Fruit fly (Drosophila melanogaster) whole organism, prepupa: ENCODE results near the gene lilli.
A peak's percentile ranks its signal among the peaks of the same experiment; 100 is the strongest.

Source experiments
- CG10631 ChIP-seq: fragments of 200-800 bp; sonication (Bioruptor generic); optimal IDR thresholded peaks from 2 replicates; lab custom pipeline; 2016; ENCODE audit warnings: missing biosample characterization, missing genetic modification characterization
- CG10669 ChIP-seq: fragments of 200-800 bp; sonication (Bioruptor generic); optimal IDR thresholded peaks from 3 replicates; lab custom pipeline; 2018; ENCODE audit warnings: missing biosample characterization, mild to moderate bottlenecking, missing genetic modification characterization, moderate library complexity
- CG11294 ChIP-seq: fragments of 200-800 bp; sonication (Bioruptor generic); IDR thresholded peaks from 2 replicates; pipeline ENCODE4 v1.3.6; 2022; ENCODE audit warnings: missing biosample characterization, missing genetic modification characterization
- CG11902 ChIP-seq: fragments of 200-800 bp; sonication (Bioruptor generic); optimal IDR thresholded peaks from 3 replicates; lab custom pipeline; 2016; ENCODE audit warnings: missing biosample characterization, missing genetic modification characterization
- CG15336 ChIP-seq: fragments of 200-800 bp; sonication (Bioruptor generic); IDR thresholded peaks from 2 replicates; pipeline ENCODE4 v1.3.6; 2022; ENCODE audit warnings: missing biosample characterization, missing genetic modification characterization
- CG32006 ChIP-seq: fragments of 200-800 bp; sonication (Bioruptor generic); optimal IDR thresholded peaks from 3 replicates; lab custom pipeline; 2017; ENCODE audit warnings: missing biosample characterization, mild to moderate bottlenecking, missing genetic modification characterization
- CG34406 ChIP-seq: fragments of 200-800 bp; sonication (Bioruptor generic); optimal IDR thresholded peaks from 3 replicates; lab custom pipeline; 2016; ENCODE audit warnings: missing biosample characterization, missing genetic modification characterization
- CG3919 ChIP-seq: fragments of 200-800 bp; sonication (Bioruptor generic); optimal IDR thresholded peaks from 3 replicates; lab custom pipeline; 2016; ENCODE audit warnings: missing biosample characterization, missing genetic modification characterization
- CG4318 ChIP-seq: fragments of 200-800 bp; sonication (Bioruptor generic); optimal IDR thresholded peaks from 3 replicates; lab custom pipeline; 2017; ENCODE audit warnings: missing biosample characterization, mild to moderate bottlenecking, missing genetic modification characterization
- CG6163 ChIP-seq: fragments of 200-800 bp; sonication (Bioruptor generic); IDR thresholded peaks from 3 replicates; pipeline ENCODE4 v1.3.6; 2022; ENCODE audit warnings: missing biosample characterization, missing genetic modification characterization
- CG6792 ChIP-seq: fragments of 200-800 bp; sonication (Bioruptor generic); optimal IDR thresholded peaks from 3 replicates; lab custom pipeline; 2016; ENCODE audit warnings: missing biosample characterization, missing genetic modification characterization
- CG6808 ChIP-seq: fragments of 200-800 bp; sonication (Bioruptor generic); optimal IDR thresholded peaks from 3 replicates; lab custom pipeline; 2017; ENCODE audit warnings: missing biosample characterization, missing genetic modification characterization, mild to moderate bottlenecking, moderate library complexity, missing genetic modification reagents
- CG7368 ChIP-seq: fragments of 200-800 bp; sonication (Bioruptor generic); optimal IDR thresholded peaks from 3 replicates; lab custom pipeline; 2016; ENCODE audit warnings: missing biosample characterization, missing genetic modification characterization
- CG8319 ChIP-seq: fragments of 200-800 bp; sonication (Bioruptor generic); optimal IDR thresholded peaks from 3 replicates; lab custom pipeline; 2016; ENCODE audit warnings: missing biosample characterization, missing genetic modification characterization
- Eip75B ChIP-seq: fragments of 200-800 bp; sonication (Bioruptor generic); optimal IDR thresholded peaks from 3 replicates; lab custom pipeline; 2016; ENCODE audit warnings: missing biosample characterization, missing genetic modification characterization
- Eip78C ChIP-seq: fragments of 200-800 bp; sonication (Bioruptor generic); peaks from one replicate; lab custom pipeline; 2016; ENCODE audit warnings: missing biosample characterization, missing genetic modification characterization
- Eip93F ChIP-seq: fragments of 200-800 bp; sonication (Bioruptor generic); optimal IDR thresholded peaks from 2 replicates; lab custom pipeline; 2016; ENCODE audit warnings: missing biosample characterization, mild to moderate bottlenecking, missing genetic modification characterization
- Gug ChIP-seq: fragments of 200-800 bp; sonication (Bioruptor generic); IDR thresholded peaks from 2 replicates; pipeline ENCODE4 v1.3.6; 2022; ENCODE audit warnings: missing biosample characterization, missing genetic modification characterization
- Hr39 ChIP-seq: fragments of 200-800 bp; sonication (Bioruptor generic); optimal IDR thresholded peaks from 2 replicates; lab custom pipeline; 2016; ENCODE audit warnings: missing biosample characterization, missing genetic modification characterization
- Hr4 ChIP-seq: fragments of 200-800 bp; sonication (Bioruptor generic); optimal IDR thresholded peaks from 3 replicates; lab custom pipeline; 2016; ENCODE audit warnings: missing biosample characterization, missing genetic modification characterization
- Lpt ChIP-seq: fragments of 200-800 bp; sonication (Bioruptor generic); optimal IDR thresholded peaks from 3 replicates; lab custom pipeline; 2016; ENCODE audit warnings: missing biosample characterization, missing genetic modification characterization
- Met ChIP-seq: fragments of 200-800 bp; sonication (Bioruptor generic); optimal IDR thresholded peaks from 3 replicates; lab custom pipeline; 2016; ENCODE audit warnings: missing biosample characterization, missing genetic modification characterization
- Sox14 ChIP-seq: fragments of 200-800 bp; sonication (Bioruptor generic); optimal IDR thresholded peaks from 3 replicates; lab custom pipeline; 2016; ENCODE audit warnings: missing biosample characterization, missing genetic modification characterization
- Sox15 ChIP-seq: fragments of 200-800 bp; sonication (Bioruptor generic); optimal IDR thresholded peaks from 3 replicates; lab custom pipeline; 2016; ENCODE audit warnings: missing biosample characterization, missing genetic modification characterization
- cyc ChIP-seq: fragments of 200-800 bp; sonication (Bioruptor generic); optimal IDR thresholded peaks from 3 replicates; lab custom pipeline; 2016; ENCODE audit warnings: missing biosample characterization, missing genetic modification characterization
- dsx ChIP-seq: fragments of 200-800 bp; optimal IDR thresholded peaks from 3 replicates; lab custom pipeline; 2019; ENCODE audit warnings: missing biosample characterization, mild to moderate bottlenecking, missing genetic modification characterization, moderate library complexity; ENCODE audit not compliant: poor library complexity, severe bottlenecking
- eg ChIP-seq: fragments of 200-800 bp; sonication (Bioruptor generic); IDR thresholded peaks from 3 replicates; pipeline ENCODE4 v1.3.6; 2022; ENCODE audit warnings: missing biosample characterization, missing genetic modification characterization
- esn ChIP-seq: fragments of 200-800 bp; sonication (Bioruptor generic); optimal IDR thresholded peaks from 2 replicates; lab custom pipeline; 2016; ENCODE audit warnings: missing biosample characterization, mild to moderate bottlenecking, missing genetic modification characterization, moderate library complexity
- fd85E ChIP-seq: fragments of 200-800 bp; sonication (Bioruptor generic); optimal IDR thresholded peaks from 3 replicates; lab custom pipeline; 2016; ENCODE audit warnings: missing biosample characterization, missing genetic modification characterization
- fkh ChIP-seq: fragments of 200-800 bp; sonication (Bioruptor generic); optimal IDR thresholded peaks from 3 replicates; lab custom pipeline; 2017; ENCODE audit warnings: missing biosample characterization, mild to moderate bottlenecking, missing genetic modification characterization, moderate library complexity
- lz ChIP-seq: fragments of 200-800 bp; sonication (Bioruptor generic); optimal IDR thresholded peaks from 3 replicates; lab custom pipeline; 2016; ENCODE audit warnings: missing biosample characterization, missing genetic modification characterization
- net ChIP-seq: fragments of 200-800 bp; sonication (Bioruptor generic); optimal IDR thresholded peaks from 3 replicates; lab custom pipeline; 2016; ENCODE audit warnings: missing biosample characterization, missing genetic modification characterization
- spab ChIP-seq: fragments of 200-800 bp; sonication (Bioruptor generic); optimal IDR thresholded peaks from 2 replicates; lab custom pipeline; 2017; ENCODE audit warnings: missing biosample characterization, mild to moderate bottlenecking, missing genetic modification characterization, missing genetic modification reagents
- ss ChIP-seq, 2 experiments: fragments of 200-800 bp; sonication (Bioruptor generic); optimal IDR thresholded peaks; 2 replicates in 1 of 2; 3 replicates in 1 of 2; lab custom pipeline; 2017 to 2018; ENCODE audit warnings: mild to moderate bottlenecking in 2 of 2, missing biosample characterization in 2 of 2, missing genetic modification characterization in 2 of 2, moderate library complexity in 1 of 2
- svp ChIP-seq: fragments of 200-800 bp; sonication (Bioruptor generic); peaks from one replicate; lab custom pipeline; 2016; ENCODE audit warnings: missing biosample characterization, missing genetic modification characterization
- vri ChIP-seq: fragments of 200-800 bp; sonication (Bioruptor generic); optimal IDR thresholded peaks from 3 replicates; lab custom pipeline; 2016; ENCODE audit warnings: missing biosample characterization, mild to moderate bottlenecking, missing genetic modification characterization

lilli gene

DNA sequence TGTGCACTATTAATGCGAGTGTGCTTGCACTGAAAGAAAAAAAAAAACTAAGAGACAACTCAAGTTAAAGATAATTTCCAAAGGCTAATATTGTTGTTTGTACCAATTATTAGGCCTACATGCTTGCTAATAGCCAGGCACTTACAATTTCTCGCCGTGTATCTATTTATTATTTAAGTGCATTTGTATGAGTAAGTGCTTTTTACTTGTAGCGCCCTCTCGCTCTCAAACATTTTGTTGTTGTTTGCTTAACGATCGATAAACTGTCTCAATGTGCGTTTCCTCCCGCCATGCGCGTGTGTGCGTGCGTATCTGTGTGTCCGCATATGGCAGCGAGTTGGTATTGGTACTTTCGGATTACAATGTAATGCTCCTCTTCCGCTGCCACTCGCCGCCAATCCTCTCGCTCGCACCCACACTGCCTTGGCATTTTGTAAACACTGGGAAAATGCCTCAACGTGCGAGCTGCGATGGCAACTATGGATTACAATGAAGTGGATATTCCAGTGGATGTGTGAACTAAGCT is 11.4 kb downstream of the lilli start (continued):
- TF ChIP-seq CG34406 (peak; percentile 55), CG4318 (peak; percentile 72), svp (GFP tag; lab: Kevin White, UChicago) (no peak), CG6792 (peak; percentile 44), CG10669 (GFP tag; lab: Kevin White, UChicago) (peak; percentile 54), CG11294 (GFP tag; lab: Robert Waterston, UW) (peak; percentile 84; the same call in 1 of the 2 replicates), net (GFP tag; lab: Kevin White, UChicago) (peak; percentile 60), Sox15 (peak; percentile 48), vri (GFP tag; lab: Kevin White, UChicago) (peak; percentile 18), fd85E (GFP tag; lab: Kevin White, UChicago) (no peak), ss (GFP tag; optimal IDR thresholded peaks at IDR 0.05; lab: Kevin White, UChicago) (no peak), dsx (GFP tag; lab: Kevin White, UChicago) (peak; percentile 99), Lpt (GFP tag; lab: Kevin White, UChicago) (peak; percentile 82), Gug (peak; percentile 88), Hr4 (GFP tag; lab: Kevin White, UChicago) (peak; percentile 90), Eip93F (GFP tag; lab: Kevin White, UChicago) (no peak), esn (GFP tag; lab: Kevin White, UChicago) (peak; percentile 51), spab (GFP tag; lab: Kevin White, UChicago) (peak; percentile 43), CG15336 (peak; percentile 81), CG6808 (peak; percentile 44), lz (peak; percentile 36), cyc (GFP tag; lab: Kevin White, UChicago) (peak; percentile 29)

dm6 chr2L:2897710-2898109 is 12.0 kb downstream of the lilli start:
- TF ChIP-seq CG3919 (GFP tag; lab: Kevin White, UChicago) (no peak), spab (GFP tag; lab: Kevin White, UChicago) (no peak), Hr39 (no peak), esn (GFP tag; lab: Kevin White, UChicago) (no peak), vri (GFP tag; lab: Kevin White, UChicago) (no peak)

DNA sequence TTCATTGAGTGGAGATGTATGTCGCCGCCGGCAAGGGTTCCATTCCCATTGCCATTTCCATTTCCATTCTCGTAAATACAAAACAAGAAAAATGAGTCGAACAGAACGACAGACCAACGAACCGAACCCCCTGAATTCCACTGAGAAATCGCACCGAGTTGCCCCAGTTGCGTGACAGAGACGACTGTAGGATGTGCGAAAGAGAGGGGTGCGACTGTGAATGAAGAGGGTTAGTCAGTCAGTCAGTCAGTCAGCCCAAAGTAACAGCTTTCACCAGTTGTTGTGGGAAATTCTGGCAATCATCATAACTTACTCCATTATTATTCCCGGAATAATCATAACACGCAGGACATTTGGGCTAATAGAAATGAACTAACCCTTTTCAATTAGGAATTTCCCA is 12.5 kb downstream of the lilli start:
- TF ChIP-seq CG11294 (GFP tag; lab: Robert Waterston, UW) (no peak), Eip78C (GFP tag; lab: Kevin White, UChicago) (peak; percentile 24)

dm6 chr2L:2900392-2901028 is 14.8 kb downstream of the lilli start:
- TF ChIP-seq vri (GFP tag; lab: Kevin White, UChicago) = peak; percentile 93
- no peak for TF ChIP-seq CG10631
- no peak for TF ChIP-seq spab (GFP tag; lab: Kevin White, UChicago)
- TF ChIP-seq CG4318 = no peak
- TF ChIP-seq eg (GFP tag; lab: Robert Waterston, UW) = 0 out of 3 replicates have a peak, but pooled peaks have one; percentile 43
- TF ChIP-seq svp (GFP tag; lab: Kevin White, UChicago) = peak; percentile 99
- TF ChIP-seq Eip78C (GFP tag; lab: Kevin White, UChicago) = peak; percentile 70
- TF ChIP-seq dsx (GFP tag; lab: Kevin White, UChicago) = peak; percentile 11
- TF ChIP-seq Eip75B = peak; percentile 4
- peak; percentile 29 for TF ChIP-seq Sox14 (GFP tag; lab: Kevin White, UChicago)
- TF ChIP-seq CG6163 (GFP tag; lab: Robert Waterston, UW) = peak; percentile 48; the same call in 1 of the 3 replicates

- TF ChIP-seq CG8319 (GFP tag; lab: Kevin White, UChicago) = no peak
- no peak for TF ChIP-seq CG10669 (GFP tag; lab: Kevin White, UChicago)
- no peak for TF ChIP-seq CG11902
- TF ChIP-seq fkh (GFP tag; lab: Kevin White, UChicago) = no peak
- no peak for TF ChIP-seq Eip93F (GFP tag; lab: Kevin White, UChicago)
- no peak for TF ChIP-seq Sox14 (GFP tag; lab: Kevin White, UChicago)
- TF ChIP-seq Met (GFP tag; lab: Kevin White, UChicago) = no peak
- peak; percentile 83 for TF ChIP-seq Eip78C (GFP tag; lab: Kevin White, UChicago)
- TF ChIP-seq CG32006 (GFP tag; lab: Kevin White, UChicago) = peak; percentile 1
- TF ChIP-seq net (GFP tag; lab: Kevin White, UChicago) = no peak
- TF ChIP-seq CG7368 (GFP tag; lab: Kevin White, UChicago) = no peak
Measured at dm6 chr2L:2901445-2901844, 15.7 kb downstream of the lilli start.
